Worm (Caenorhabditis elegans) whole organism, L4/young adult: ENCODE measurements around the gene C06B3.1.

ENCODE experiments used
- W03F9.2 ChIP-seq: fragments of 150-350 bp; optimal IDR thresholded peaks from 2 replicates; lab custom pipeline; 2014; ENCODE audit warnings: missing biosample characterization, missing genetic modification characterization
- dao-5 ChIP-seq: sonication (generic microtip); optimal IDR thresholded peaks from 2 replicates; lab custom pipeline; 2016; ENCODE audit warnings: missing genotype, missing genetic modification characterization, moderate library complexity, missing compliant biosample characterization
- him-1 ChIP-seq: sonication (generic microtip); optimal IDR thresholded peaks from 2 replicates; lab custom pipeline; 2016; ENCODE audit warnings: missing genotype, missing genetic modification reagents, missing genetic modification characterization, missing compliant biosample characterization

C06B3.1 gene

DNA sequence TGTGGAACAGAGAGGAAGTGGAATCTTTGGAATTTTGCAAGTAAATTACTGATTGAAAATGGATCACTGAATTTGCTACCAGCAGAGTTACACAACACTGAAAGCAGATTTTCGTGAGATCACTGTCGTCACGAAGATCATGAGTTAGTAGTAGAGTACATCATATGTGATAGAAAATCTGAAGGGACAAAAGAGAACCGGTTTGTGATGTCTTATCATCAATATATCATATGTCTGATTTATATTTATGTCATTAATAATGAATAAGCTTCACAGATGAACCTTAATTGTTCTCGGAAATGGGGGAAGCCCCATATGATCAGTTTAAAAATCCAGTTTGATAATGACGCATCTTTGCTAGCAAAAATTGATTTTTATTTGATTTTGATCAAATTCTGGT lies 33.5 kb downstream of the C06B3.1 start:
- no peak for TF ChIP-seq W03F9.2
- TF ChIP-seq dao-5 (tag; lab: Kevin White, UChicago) = no peak
- TF ChIP-seq him-1 (tag; lab: Kevin White, UChicago) = no peak

DNA sequence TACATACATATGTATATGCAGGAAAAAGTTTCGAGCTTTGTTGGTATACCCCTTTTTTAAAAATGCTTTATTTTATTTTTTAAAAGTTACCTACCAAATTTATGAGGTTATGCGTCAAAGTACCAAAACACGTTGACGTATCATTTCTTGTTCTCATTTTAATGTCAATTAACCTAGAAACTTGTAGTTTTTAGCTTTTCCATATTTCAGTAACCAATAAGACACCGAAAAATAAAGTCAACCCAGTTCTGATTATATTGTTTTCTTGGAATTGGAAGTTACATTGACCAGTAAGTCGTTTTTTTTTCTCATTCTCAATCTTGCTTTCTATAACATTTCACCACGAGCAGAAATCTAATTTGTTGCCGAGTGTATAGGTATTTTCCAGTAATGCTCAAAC lies 34.3 kb downstream of the C06B3.1 start, which contains the start of gene srw-145:
Gene srw-145, plus strand, starts transcription at position 301 of the 400 bp plus-strand sequence.
- TF ChIP-seq W03F9.2 (no peak), dao-5 (tag; lab: Kevin White, UChicago) (no peak), him-1 (tag; lab: Kevin White, UChicago) (no peak)

DNA sequence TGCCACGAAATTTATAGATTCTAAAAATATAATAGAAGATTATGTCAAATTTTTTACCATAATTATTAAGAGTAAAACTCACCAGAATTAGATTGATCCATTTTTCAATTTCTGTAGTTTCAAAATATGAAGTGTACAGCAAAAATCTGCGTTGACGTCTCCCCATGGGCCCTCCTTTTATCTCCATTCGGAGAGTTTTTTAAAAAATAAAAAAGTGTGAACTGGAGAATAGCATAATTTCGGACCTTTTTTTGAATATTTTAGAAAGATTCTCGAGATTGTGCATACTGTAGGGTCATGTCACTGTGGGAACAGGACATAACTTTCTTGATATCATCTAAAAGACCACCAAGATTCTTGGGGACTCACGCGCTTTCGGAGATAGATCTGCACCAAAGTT lies 39.5 kb downstream of the C06B3.1 start, which contains the start of gene dpr-1:
Gene dpr-1, minus strand, starts transcription at position 101 of the 400 bp plus-strand sequence.
- TF ChIP-seq W03F9.2 (no peak), him-1 (tag; lab: Kevin White, UChicago) (no peak)

DNA sequence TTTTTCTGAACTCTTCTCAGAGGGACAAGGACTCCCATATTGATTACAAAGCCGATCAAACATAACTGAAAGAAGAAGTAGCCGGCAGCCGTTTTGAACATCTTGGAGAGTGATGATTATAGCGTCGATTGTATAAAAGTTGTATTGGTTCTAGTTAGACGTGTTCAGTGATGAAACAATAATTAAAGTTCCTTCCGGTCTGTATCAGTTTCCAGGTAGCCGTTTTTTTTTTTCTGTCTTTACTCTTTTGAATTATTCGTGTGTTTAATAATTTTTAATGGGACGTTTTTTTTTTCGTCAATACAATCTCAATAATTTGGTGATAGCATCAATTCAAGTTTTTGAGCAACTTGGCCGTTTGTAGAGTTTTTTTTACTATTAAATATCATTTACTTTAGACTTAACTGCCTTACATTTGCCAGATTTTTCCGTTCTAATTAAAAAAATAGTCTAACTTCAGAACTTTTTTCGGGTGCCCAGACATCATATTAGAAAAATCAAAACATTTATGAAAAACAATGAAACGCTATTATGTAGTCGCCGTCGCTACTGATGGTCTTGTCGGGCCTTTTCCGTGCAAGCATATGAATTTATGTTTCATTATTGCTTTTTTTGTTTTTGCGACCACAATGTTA lies 43.9 kb downstream of the C06B3.1 start, which contains the start of the genes srx-10 and clec-226:
Gene srx-10, minus strand, starts transcription at position 101 of the 635 bp plus-strand sequence.
Gene clec-226, plus strand, starts transcription at position 585 of the 635 bp plus-strand sequence.
- TF ChIP-seq W03F9.2 (no peak), him-1 (tag; lab: Kevin White, UChicago) (no peak), dao-5 (tag; lab: Kevin White, UChicago) (no peak)

DNA sequence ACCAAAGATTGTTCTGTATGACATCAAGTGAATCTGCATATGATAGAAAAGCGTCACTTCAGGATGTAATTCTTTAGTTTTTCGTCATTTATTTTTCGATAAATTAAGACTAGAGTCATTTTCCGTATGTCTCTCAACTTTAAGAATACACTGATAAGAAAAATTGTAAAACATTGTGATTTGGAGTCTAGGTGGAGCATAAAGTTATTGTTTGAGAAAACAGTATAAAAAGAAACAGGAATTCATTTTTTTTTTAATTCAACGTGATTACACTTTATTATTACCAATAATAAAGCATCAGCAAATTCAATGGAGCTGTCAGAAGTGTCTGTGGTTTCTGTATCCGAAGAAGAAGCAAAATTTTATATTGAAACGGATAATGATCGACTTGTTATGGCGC lies 46.4 kb downstream of the C06B3.1 start, which contains the start of gene R10D12.6:
Gene R10D12.6, plus strand, starts transcription at position 301 of the 400 bp plus-strand sequence.
- TF ChIP-seq him-1 (tag; lab: Kevin White, UChicago) = no peak
- no peak for TF ChIP-seq dao-5 (tag; lab: Kevin White, UChicago)
- TF ChIP-seq W03F9.2 = no peak

DNA sequence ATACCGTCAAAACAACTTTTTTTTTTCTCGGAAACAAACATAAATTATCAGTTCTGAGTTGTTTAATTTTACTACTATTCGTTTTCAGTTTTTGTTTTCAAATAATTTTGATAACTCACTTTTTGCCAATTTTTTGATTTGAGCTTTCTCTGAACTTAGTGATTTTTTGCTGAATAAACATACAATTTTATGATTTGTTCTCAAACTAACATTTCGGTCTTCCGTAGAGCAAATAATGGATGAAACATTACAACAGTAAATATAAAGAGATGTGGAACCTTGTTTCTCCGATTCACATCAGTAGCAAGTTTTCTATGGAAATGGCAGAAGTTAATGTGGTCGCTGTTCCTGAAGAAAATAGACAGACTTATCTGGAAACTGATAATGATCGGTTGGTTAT lies 47.2 kb downstream of the C06B3.1 start, which contains the start of gene R10D12.7:
Gene R10D12.7, plus strand, starts transcription at position 301 of the 400 bp plus-strand sequence.
- TF ChIP-seq dao-5 (tag; lab: Kevin White, UChicago) = no peak
- TF ChIP-seq W03F9.2 = no peak

DNA sequence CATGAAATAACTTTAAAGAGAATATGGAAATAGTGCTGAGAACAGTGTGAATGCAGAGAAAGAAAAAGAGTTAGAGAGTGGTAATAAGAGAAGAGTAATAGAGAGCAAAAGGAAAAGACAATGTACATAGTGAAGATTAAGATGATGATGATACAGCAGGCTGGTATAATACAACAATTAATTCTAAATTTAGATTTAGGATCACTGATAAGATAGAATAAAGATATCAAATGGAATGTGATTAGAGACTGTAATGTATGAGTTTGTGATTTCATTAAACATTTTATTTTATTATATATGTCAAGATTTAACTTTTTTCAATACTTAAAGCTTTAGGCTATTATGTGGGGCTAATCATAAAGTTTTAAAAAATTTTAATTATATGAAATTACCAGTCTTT lies 50.6 kb downstream of the C06B3.1 start, which contains the start of gene R10D12.8:
Gene R10D12.8, minus strand, starts transcription at position 101 of the 400 bp plus-strand sequence.
- no peak for TF ChIP-seq him-1 (tag; lab: Kevin White, UChicago)
- no peak for TF ChIP-seq dao-5 (tag; lab: Kevin White, UChicago)
- no peak for TF ChIP-seq W03F9.2
